Worm (Caenorhabditis elegans): ENCODE results near the gene Y94H6A.5.

DNA sequence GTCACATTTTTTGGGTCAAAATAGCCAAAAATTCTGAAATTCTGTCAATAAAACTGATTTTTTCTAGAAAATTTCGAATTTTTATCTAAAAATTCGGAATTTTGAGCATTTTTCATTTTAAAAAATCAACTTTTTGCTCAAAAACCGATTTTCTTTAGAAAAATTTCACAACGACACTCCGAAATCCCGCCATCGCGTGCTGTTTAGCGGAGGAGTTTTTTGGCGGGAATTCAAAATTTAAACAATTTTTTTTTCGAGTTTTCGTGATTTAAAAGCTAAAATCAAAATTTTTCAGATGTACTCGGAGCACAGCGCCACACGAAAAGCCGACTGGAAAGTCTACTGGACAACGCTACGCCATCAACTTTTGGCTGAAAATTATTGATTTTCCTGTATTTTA is 26.1 kb downstream of the Y94H6A.5 start:
- no peak for TF ChIP-seq tbx-11 (GFP tag; IDR thresholded peaks at IDR 0.05)
- TF ChIP-seq ama-1 (optimal IDR thresholded peaks at IDR 0.05), result no peak
- TF ChIP-seq scrt-1 (GFP tag; IDR thresholded peaks at IDR 0.05), result no peak
- no peak for TF ChIP-seq flt-1 (GFP tag; IDR thresholded peaks at IDR 0.05)
- TF ChIP-seq ceh-36 (tag; optimal IDR thresholded peaks at IDR 0.05), result no peak
- no peak for TF ChIP-seq ets-7 (tag; optimal IDR thresholded peaks at IDR 0.05)
- TF ChIP-seq ceh-13 (GFP tag; optimal IDR thresholded peaks at IDR 0.05), result no peak
- TF ChIP-seq tra-4 (tag; optimal IDR thresholded peaks at IDR 0.05), result no peak
- no peak for TF ChIP-seq aly-1 (tag; optimal IDR thresholded peaks at IDR 0.05)
- no peak for TF ChIP-seq F13C5.2 (tag; optimal IDR thresholded peaks at IDR 0.05)
- TF ChIP-seq pes-1 (GFP tag; IDR thresholded peaks at IDR 0.05), result no peak
- no peak for TF ChIP-seq tbx-37 (GFP tag; conservative IDR thresholded peaks at IDR 0.05)
- TF ChIP-seq hmbx-1 (tag; optimal IDR thresholded peaks at IDR 0.05), result no peak
